Worm (Caenorhabditis elegans) whole organism, young adult: ENCODE measurements around the gene drh-1.

Experiments used
- B0019.2 ChIP-seq: fragments of 200-800 bp; sonication (Bioruptor generic); conservative IDR thresholded peaks from 2 replicates; pipeline ENCODE4 v1.3.6; 2022; ENCODE audit warnings: missing genetic modification reagents, missing genetic modification characterization, missing compliant biosample characterization
- atf-7 ChIP-seq: sonication (generic microtip); optimal IDR thresholded peaks from 2 replicates; lab custom pipeline; 2017; ENCODE audit warnings: mild to moderate bottlenecking, missing genetic modification characterization, missing compliant biosample characterization
- lag-1 ChIP-seq: fragments of 200-800 bp; sonication (Bioruptor generic); IDR thresholded peaks from 2 replicates; pipeline ENCODE4 v1.3.6; 2022; ENCODE audit warnings: missing genetic modification reagents, missing genetic modification characterization, missing compliant biosample characterization
- pha-4 ChIP-seq: fragments of 150-350 bp; sonication (generic microtip); optimal IDR thresholded peaks from 2 replicates; lab custom pipeline; 2014; ENCODE audit warnings: missing biosample characterization, missing genetic modification reagents, missing genetic modification characterization
- rcor-1 ChIP-seq: fragments of 200-800 bp; sonication (Bioruptor generic); IDR thresholded peaks from 2 replicates; pipeline ENCODE4 v1.3.6; 2022; ENCODE audit warnings: missing genetic modification reagents, missing genetic modification characterization, missing compliant biosample characterization

ce11 chrIV:6613296-6613695, at the start of gene drh-1:
- TF ChIP-seq rcor-1 (GFP tag; lab: Robert Waterston, UW) = no peak
- no peak for TF ChIP-seq atf-7 (tag; lab: Kevin White, UChicago)
- no peak for TF ChIP-seq B0019.2
- TF ChIP-seq lag-1 (GFP tag; lab: Robert Waterston, UW) = no peak
- TF ChIP-seq pha-4 (tag; lab: Kevin White, UChicago) = no peak
